Worm (Caenorhabditis elegans): ENCODE measurements around the gene odr-2.
A peak's percentile ranks its signal among the peaks of the same experiment; 100 is the strongest.

The odr-2 gene

DNA sequence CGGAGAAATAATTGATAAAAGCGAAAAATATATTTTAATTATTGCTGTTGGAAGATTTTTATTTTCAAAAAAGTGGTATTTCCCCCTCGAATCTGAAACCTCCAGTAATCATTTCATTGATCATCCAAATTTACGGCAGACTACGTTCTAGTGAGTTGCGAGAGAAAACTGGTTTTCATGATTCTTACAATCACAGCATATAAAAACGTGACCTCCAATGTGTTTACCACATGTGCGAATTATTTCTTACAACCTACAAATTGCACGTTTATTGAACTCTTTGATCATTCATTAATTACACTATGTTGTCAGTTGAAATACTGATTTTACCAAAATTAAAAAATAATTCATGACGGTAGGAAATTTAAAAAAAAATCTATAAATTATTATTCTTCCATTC lies 14.1 kb upstream of the odr-2 start:
- TF ChIP-seq lin-11 (tag; optimal IDR thresholded peaks at IDR 0.05) (no peak), egl-27 (tag; optimal IDR thresholded peaks at IDR 0.05) (no peak), Y55F3AM.14 (GFP tag; optimal IDR thresholded peaks at IDR 0.05) (no peak), nhr-23 (tag; optimal IDR thresholded peaks at IDR 0.05) (no peak), ztf-4 (tag; optimal IDR thresholded peaks at IDR 0.05) (peak; percentile 22), ztf-1 (GFP tag; conservative IDR thresholded peaks at IDR 0.05) (no peak), dmd-4 (tag; optimal IDR thresholded peaks at IDR 0.05) (no peak), ama-1 (optimal IDR thresholded peaks at IDR 0.05) (no peak), skn-1 (tag; optimal IDR thresholded peaks at IDR 0.05) (no peak), alr-1 (tag; optimal IDR thresholded peaks at IDR 0.05) (no peak), unc-62 (GFP tag; optimal IDR thresholded peaks at IDR 0.05) (no peak), ZK546.5 (tag; optimal IDR thresholded peaks at IDR 0.05) (no peak), sma-3 (GFP tag; optimal IDR thresholded peaks at IDR 0.05) (peak; percentile 70), peb-1 (tag; optimal IDR thresholded peaks at IDR 0.05) (no peak), blmp-1 (tag; optimal IDR thresholded peaks at IDR 0.05; ENCODE audit: insufficient read depth) (peak; percentile 50), zag-1 (tag; optimal IDR thresholded peaks at IDR 0.05) (no peak), nhr-21 (tag; optimal IDR thresholded peaks at IDR 0.05) (peak; percentile 58), nhr-11 (tag; optimal IDR thresholded peaks at IDR 0.05) (no peak), snpc-4 (tag; optimal IDR thresholded peaks at IDR 0.05) (no peak), elt-1 (tag; optimal IDR thresholded peaks at IDR 0.05) (no peak), unc-55 (GFP tag; optimal IDR thresholded peaks at IDR 0.05) (no peak), ceh-16 (tag; optimal IDR thresholded peaks at IDR 0.05) (no peak), gmeb-1 (tag; optimal IDR thresholded peaks at IDR 0.05) (peak; percentile 61), lin-39 (tag; optimal IDR thresholded peaks at IDR 0.05) (no peak), F13H6.1 (tag; optimal IDR thresholded peaks at IDR 0.05) (peak; percentile 8), mbf-1 (tag; optimal IDR thresholded peaks at IDR 0.05) (no peak), nhr-25 (tag; optimal IDR thresholded peaks at IDR 0.05) (peak; percentile 91), fos-1 (tag; optimal IDR thresholded peaks at IDR 0.05) (peak; percentile 23), mdl-1 (tag; optimal IDR thresholded peaks at IDR 0.05) (peak in 1 of 2 experiments; percentile 5), ceh-82 (tag; optimal IDR thresholded peaks at IDR 0.05) (no peak), unc-39 (tag; optimal IDR thresholded peaks at IDR 0.05) (no peak), sem-4 (tag; optimal IDR thresholded peaks at IDR 0.05) (no peak), nhr-237 (tag; optimal IDR thresholded peaks at IDR 0.05) (no peak), aly-2 (tag; optimal IDR thresholded peaks at IDR 0.05) (no peak), lsy-2 (tag; optimal IDR thresholded peaks at IDR 0.05) (no peak), nhr-12 (tag; optimal IDR thresholded peaks at IDR 0.05) (no peak), ztf-11 (tag; optimal IDR thresholded peaks at IDR 0.05) (no peak), C34F6.9 (tag; optimal IDR thresholded peaks at IDR 0.05) (peak; percentile 33), nhr-10 (tag; optimal IDR thresholded peaks at IDR 0.05) (no peak), mab-5 (tag; optimal IDR thresholded peaks at IDR 0.05) (no peak), elt-3 (tag; optimal IDR thresholded peaks at IDR 0.05) (no peak), lin-13 (GFP tag; optimal IDR thresholded peaks at IDR 0.05) (no peak), nhr-77 (tag; optimal IDR thresholded peaks at IDR 0.05) (no peak), crh-2 (tag; optimal IDR thresholded peaks at IDR 0.05) (peak; percentile 74), R02D3.7 (tag; optimal IDR thresholded peaks at IDR 0.05) (no peak), nhr-6 (tag; optimal IDR thresholded peaks at IDR 0.05) (peak; percentile 35), sma-9 (GFP tag; optimal IDR thresholded peaks at IDR 0.05) (peak; percentile 86), sma-9 (tag; optimal IDR thresholded peaks at IDR 0.05) (no peak), nhr-129 (tag; optimal IDR thresholded peaks at IDR 0.05) (peak; percentile 42)

DNA sequence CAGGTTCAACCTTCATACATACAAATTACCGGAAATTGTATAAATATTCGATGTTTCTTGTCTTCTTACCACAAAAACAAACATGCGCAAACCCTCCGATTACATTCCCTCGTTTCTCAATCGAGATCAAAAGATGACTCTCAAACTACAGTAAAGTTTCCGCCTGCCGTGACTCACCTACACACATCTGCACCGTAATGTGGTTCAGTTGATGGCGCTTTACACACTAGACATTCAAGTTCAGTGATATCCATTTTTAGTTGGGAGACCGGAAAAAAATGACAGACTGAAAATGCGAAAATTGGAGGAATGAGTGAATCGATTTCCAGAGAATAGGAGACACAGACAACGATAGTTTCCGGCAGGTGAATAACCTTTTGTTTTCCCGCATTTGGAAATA lies 12.1 kb upstream of the odr-2 start, which contains the start of gene nhr-286:
TSS of gene nhr-286 (minus strand) at position 324 of the 400 bp plus-strand sequence.
- TF ChIP-seq nhr-77 (tag; optimal IDR thresholded peaks at IDR 0.05) (no peak), elt-3 (tag; optimal IDR thresholded peaks at IDR 0.05) (no peak), egl-27 (tag; optimal IDR thresholded peaks at IDR 0.05) (no peak), ama-1 (optimal IDR thresholded peaks at IDR 0.05) (no peak)

Data from whole organism, L2 larva.